Worm (Caenorhabditis elegans): Measurements from ENCODE around the gene T05C7.4.

The T05C7.4 gene

DNA sequence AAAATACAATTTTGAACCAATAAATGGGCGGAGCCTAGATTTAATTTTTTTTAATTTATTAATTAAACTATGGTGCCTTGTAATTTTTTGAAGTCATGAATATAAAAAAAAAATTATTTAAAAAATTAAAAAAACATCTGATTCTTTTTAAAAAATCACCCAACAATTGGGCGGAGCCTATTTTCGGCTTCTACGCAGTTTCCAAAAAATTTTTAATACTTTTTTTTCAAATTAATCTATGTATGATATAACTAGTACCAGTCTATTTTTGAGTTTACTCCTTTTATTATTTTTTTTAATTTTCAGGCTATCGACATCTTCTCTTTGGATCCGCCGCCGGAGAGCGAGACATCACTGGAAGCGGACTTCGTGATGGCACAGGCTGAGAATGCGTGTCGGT lies 38.2 kb upstream of the T05C7.4 start, which contains the start of gene tpa-1:
Gene tpa-1, plus strand, starts transcription at position 301 of the 400 bp plus-strand sequence.
- TF ChIP-seq blmp-1 (tag; optimal IDR thresholded peaks at IDR 0.05; ENCODE audit: insufficient read depth) (no peak), sem-4 (tag; optimal IDR thresholded peaks at IDR 0.05) (no peak)

DNA sequence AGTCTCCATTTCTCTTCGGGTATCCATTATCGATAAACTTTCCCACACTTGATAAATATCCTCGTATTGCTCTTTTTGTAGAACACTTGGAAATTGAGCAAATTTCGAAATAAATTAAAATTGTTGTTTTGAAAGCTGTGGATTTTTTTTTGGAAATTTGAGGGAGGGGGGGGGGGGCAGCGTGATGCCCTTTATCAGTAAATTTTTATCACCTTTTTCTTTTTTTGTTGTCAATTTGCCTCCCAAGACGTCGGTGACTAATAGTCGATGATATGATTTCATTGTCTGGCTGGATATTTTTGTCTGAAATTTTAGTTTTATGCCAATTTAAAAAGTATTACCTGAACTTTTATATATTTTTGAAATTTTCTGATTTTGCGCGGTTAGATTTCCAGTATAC lies 36.6 kb upstream of the T05C7.4 start, which contains the start of gene scl-23:
Gene scl-23, minus strand, starts transcription at position 101 of the 400 bp plus-strand sequence.
- TF ChIP-seq sma-3 (GFP tag; optimal IDR thresholded peaks at IDR 0.05) (no peak), fos-1 (tag; optimal IDR thresholded peaks at IDR 0.05) (peak; percentile 30)

DNA sequence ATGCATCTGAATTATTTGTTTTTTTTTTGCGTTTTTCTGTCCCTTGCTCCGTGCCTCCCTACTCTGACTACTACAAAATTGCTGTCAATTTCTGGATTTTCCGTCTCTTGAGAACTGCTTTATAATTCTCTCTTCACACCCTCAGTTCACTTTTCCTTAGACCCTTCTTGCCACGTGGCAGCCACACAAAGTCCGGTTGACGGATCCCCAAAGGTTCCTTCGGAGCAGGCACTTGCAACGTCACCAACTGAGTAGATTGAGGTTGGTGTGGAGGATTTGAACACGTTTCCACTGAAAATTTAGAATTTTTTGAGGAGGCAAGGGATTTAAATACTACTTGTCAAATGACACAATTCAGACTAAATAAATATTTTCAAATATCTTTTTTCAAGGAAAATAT lies 33.3 kb upstream of the T05C7.4 start:
- TF ChIP-seq nhr-237 (tag; optimal IDR thresholded peaks at IDR 0.05) = no peak
- no peak for TF ChIP-seq peb-1 (tag; optimal IDR thresholded peaks at IDR 0.05)
- no peak for TF ChIP-seq mbf-1 (tag; optimal IDR thresholded peaks at IDR 0.05)
- TF ChIP-seq ZK546.5 (tag; optimal IDR thresholded peaks at IDR 0.05) = no peak
- TF ChIP-seq lin-13 (GFP tag; optimal IDR thresholded peaks at IDR 0.05) = no peak
- TF ChIP-seq nhr-10 (tag; optimal IDR thresholded peaks at IDR 0.05) = no peak
- no peak for TF ChIP-seq egl-27 (tag; optimal IDR thresholded peaks at IDR 0.05)
- no peak for TF ChIP-seq snpc-4 (tag; optimal IDR thresholded peaks at IDR 0.05)
- no peak for TF ChIP-seq sma-9 (GFP tag; optimal IDR thresholded peaks at IDR 0.05)
- TF ChIP-seq sma-9 (tag; optimal IDR thresholded peaks at IDR 0.05) = no peak
- no peak for TF ChIP-seq ztf-1 (GFP tag; conservative IDR thresholded peaks at IDR 0.05)
- no peak for TF ChIP-seq sma-3 (GFP tag; optimal IDR thresholded peaks at IDR 0.05)
- no peak for TF ChIP-seq unc-55 (GFP tag; optimal IDR thresholded peaks at IDR 0.05)
- no peak for TF ChIP-seq nhr-129 (tag; optimal IDR thresholded peaks at IDR 0.05)
- no peak for TF ChIP-seq ceh-82 (tag; optimal IDR thresholded peaks at IDR 0.05)
- no peak for TF ChIP-seq ama-1 (optimal IDR thresholded peaks at IDR 0.05)
- TF ChIP-seq ztf-4 (tag; optimal IDR thresholded peaks at IDR 0.05) = no peak
- TF ChIP-seq mab-5 (tag; optimal IDR thresholded peaks at IDR 0.05) = no peak

DNA sequence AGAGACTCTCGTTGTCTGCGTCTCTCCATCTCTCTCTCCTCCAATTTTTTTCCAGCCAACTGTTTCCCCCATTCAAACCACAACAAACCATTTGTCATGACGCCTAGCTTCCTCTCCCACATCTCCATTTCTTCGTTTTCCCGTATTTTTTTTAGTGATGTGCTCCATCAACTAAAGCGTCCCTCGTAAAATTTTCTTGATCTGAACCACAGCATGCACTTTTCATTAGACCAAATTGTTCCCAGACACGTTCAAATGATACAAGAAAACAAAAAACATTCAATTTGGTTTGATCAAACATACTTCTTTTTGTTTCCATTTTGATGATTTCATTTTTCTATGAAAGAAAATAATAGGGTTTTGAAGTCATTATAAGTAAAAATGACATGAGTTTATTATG lies 28.9 kb upstream of the T05C7.4 start:
- TF ChIP-seq nhr-10 (tag; optimal IDR thresholded peaks at IDR 0.05) (no peak), lsy-2 (tag; optimal IDR thresholded peaks at IDR 0.05) (no peak), zag-1 (tag; optimal IDR thresholded peaks at IDR 0.05) (no peak), lin-13 (GFP tag; optimal IDR thresholded peaks at IDR 0.05) (no peak), crh-2 (tag; optimal IDR thresholded peaks at IDR 0.05) (no peak), sma-9 (GFP tag; optimal IDR thresholded peaks at IDR 0.05) (no peak), sma-9 (tag; optimal IDR thresholded peaks at IDR 0.05) (no peak), fos-1 (tag; optimal IDR thresholded peaks at IDR 0.05) (no peak), gmeb-1 (tag; optimal IDR thresholded peaks at IDR 0.05) (no peak), nhr-23 (tag; optimal IDR thresholded peaks at IDR 0.05) (no peak), mbf-1 (tag; optimal IDR thresholded peaks at IDR 0.05) (no peak), sem-4 (tag; optimal IDR thresholded peaks at IDR 0.05) (no peak), nhr-21 (tag; optimal IDR thresholded peaks at IDR 0.05) (no peak), unc-62 (GFP tag; optimal IDR thresholded peaks at IDR 0.05) (no peak), blmp-1 (tag; optimal IDR thresholded peaks at IDR 0.05; ENCODE audit: insufficient read depth) (no peak), nhr-11 (tag; optimal IDR thresholded peaks at IDR 0.05) (no peak), nhr-129 (tag; optimal IDR thresholded peaks at IDR 0.05) (no peak), nhr-77 (tag; optimal IDR thresholded peaks at IDR 0.05) (no peak), nhr-12 (tag; optimal IDR thresholded peaks at IDR 0.05) (no peak)

DNA sequence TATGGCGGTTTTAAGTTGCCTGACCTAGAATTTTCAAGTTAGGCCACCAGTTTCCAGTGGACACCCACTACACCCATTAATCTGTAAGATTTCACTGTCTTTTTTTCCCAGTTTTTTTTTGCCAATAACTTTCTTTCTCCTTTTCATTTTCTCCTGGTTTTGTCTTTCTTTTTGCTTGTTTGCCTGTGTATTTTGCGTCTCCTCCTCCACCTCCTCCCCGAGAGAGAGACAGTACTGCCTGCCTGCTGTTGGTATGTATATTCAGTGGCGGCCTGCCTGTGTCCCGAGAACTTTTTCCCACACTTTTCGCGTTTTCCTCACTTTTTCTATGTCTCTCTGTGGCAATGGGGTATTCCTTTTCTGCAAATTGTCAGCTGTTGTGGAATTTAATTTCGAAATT lies 28.0 kb upstream of the T05C7.4 start:
- TF ChIP-seq nhr-129 (tag; optimal IDR thresholded peaks at IDR 0.05) (no peak), alr-1 (tag; optimal IDR thresholded peaks at IDR 0.05) (no peak)

DNA sequence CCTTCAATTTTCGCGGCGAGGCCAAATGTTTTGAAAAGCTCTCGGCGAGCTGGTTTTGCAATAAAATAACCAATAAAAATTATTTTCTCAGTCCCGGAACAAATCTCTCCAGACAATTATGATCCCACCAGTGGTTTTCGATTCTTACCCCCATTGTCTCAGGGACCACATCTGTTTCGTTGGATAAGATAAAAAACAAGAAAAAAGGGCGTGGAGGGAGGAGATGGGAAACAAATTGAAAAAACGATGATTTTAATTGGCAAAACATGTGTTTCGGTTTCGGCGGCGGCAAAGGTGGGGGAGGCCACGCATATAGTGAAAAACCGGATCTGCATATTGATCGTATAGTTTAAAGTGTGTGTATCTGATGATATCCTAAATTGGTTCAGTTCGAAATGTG lies 27.5 kb upstream of the T05C7.4 start:
- TF ChIP-seq lin-39 (tag; optimal IDR thresholded peaks at IDR 0.05) = no peak
- no peak for TF ChIP-seq ZK546.5 (tag; optimal IDR thresholded peaks at IDR 0.05)
- TF ChIP-seq egl-27 (tag; optimal IDR thresholded peaks at IDR 0.05) = no peak
- no peak for TF ChIP-seq mbf-1 (tag; optimal IDR thresholded peaks at IDR 0.05)

Measured in whole organism, L2 larva.